Fruit fly (Drosophila melanogaster): ENCODE results near the gene rho.

The rho gene

dm6 chr3L:1478998-1479680 lies 15.5 kb downstream of the rho start (continued):
- TF ChIP-seq CG9797 (GFP tag; optimal IDR thresholded peaks at IDR 0.05) (no peak), Scr (GFP tag; IDR thresholded peaks at IDR 0.05; ENCODE audit: partially characterized antibody) (no peak), CG14667 (GFP tag; IDR thresholded peaks at IDR 0.05) (peak; percentile 70), tup (GFP tag; optimal IDR thresholded peaks at IDR 0.05) (peak; percentile 53), Ets97D (GFP tag; optimal IDR thresholded peaks at IDR 0.05) (no peak), usp (GFP tag; optimal IDR thresholded peaks at IDR 0.05) (no peak), pnt (GFP tag; optimal IDR thresholded peaks at IDR 0.05) (peak; percentile 56), CG30431 (GFP tag; optimal IDR thresholded peaks at IDR 0.05) (peak; percentile 83), zf30C (GFP tag; optimal IDR thresholded peaks at IDR 0.05) (no peak), Dad (GFP tag; optimal IDR thresholded peaks at IDR 0.05) (peak; percentile 30), zen (tag; optimal IDR thresholded peaks at IDR 0.05) (peak; percentile 98), CG30020 (tag; optimal IDR thresholded peaks at IDR 0.05) (no peak), CG7556 (GFP tag; optimal IDR thresholded peaks at IDR 0.05) (peak; percentile 52), CG7745 (tag; optimal IDR thresholded peaks at IDR 0.05) (no peak), ems (GFP tag; optimal IDR thresholded peaks at IDR 0.05) (no peak), chn (GFP tag; optimal IDR thresholded peaks at IDR 0.05) (peak; percentile 72), CG17328 (GFP tag; IDR thresholded peaks at IDR 0.05) (peak; percentile 89), Fer1 (GFP tag; optimal IDR thresholded peaks at IDR 0.05) (no peak), stc (GFP tag; IDR thresholded peaks at IDR 0.05) (peak; percentile 47; the same call in 1 of the 2 replicates), kay (GFP tag; optimal IDR thresholded peaks at IDR 0.05) (peak; percentile 15), chif (GFP tag; optimal IDR thresholded peaks at IDR 0.05) (peak; percentile 54 to 88), CG8924 (tag; optimal IDR thresholded peaks at IDR 0.05) (peak; percentile 85), sens (GFP tag) (peak; percentile 89), psq (GFP tag; optimal IDR thresholded peaks at IDR 0.05) (no peak), tgo (GFP tag; IDR thresholded peaks at IDR 0.05) (peak; percentile 59), CG15269 (tag; optimal IDR thresholded peaks at IDR 0.05) (peak; percentile 25), CG10654 (GFP tag; optimal IDR thresholded peaks at IDR 0.05) (no peak), Drgx (GFP tag; IDR thresholded peaks at IDR 0.05) (peak; percentile 42; the same call in 1 of the 2 replicates), CG10431 (GFP tag; optimal IDR thresholded peaks at IDR 0.05) (no peak), slou (GFP tag; optimal IDR thresholded peaks at IDR 0.05) (no peak), CG17612 (GFP tag; IDR thresholded peaks at IDR 0.05) (no peak), crp (GFP tag; optimal IDR thresholded peaks at IDR 0.05) (no peak), Nf-YC (tag; optimal IDR thresholded peaks at IDR 0.05) (no peak), CG32767 (GFP tag; IDR thresholded peaks at IDR 0.05) (0 out of 2 replicates have a peak, but pooled peaks have one; percentile 45), CG4404 (GFP tag; IDR thresholded peaks at IDR 0.05) (peak; percentile 95), CG3995 (GFP tag; optimal IDR thresholded peaks at IDR 0.05) (no peak), row (GFP tag; IDR thresholded peaks at IDR 0.05) (peak; percentile 75), nau (GFP tag; optimal IDR thresholded peaks at IDR 0.05) (no peak), CG13775 (GFP tag; optimal IDR thresholded peaks at IDR 0.05) (peak; percentile 79), CG6689 (GFP tag; IDR thresholded peaks at IDR 0.05) (peak; percentile 77), lmd (GFP tag; IDR thresholded peaks at IDR 0.05) (peak; percentile 62), Atf-2 (GFP tag; optimal IDR thresholded peaks at IDR 0.05) (peak; percentile 53), pan (optimal IDR thresholded peaks at IDR 0.05) (peak in 1 of 2 experiments; percentile 7), pan (GFP tag; optimal IDR thresholded peaks at IDR 0.05 in 1 of 2, IDR thresholded peaks at IDR 0.05 in 1 of 2) (peak in 1 of 2 experiments; percentile 72), Fer3 (tag; optimal IDR thresholded peaks at IDR 0.05) (no peak), sug (tag; optimal IDR thresholded peaks at IDR 0.05) (no peak), CG14710 (tag; optimal IDR thresholded peaks at IDR 0.05) (peak; percentile 64), Antp (GFP tag; optimal IDR thresholded peaks at IDR 0.05) (peak; percentile 21), CG7928 (GFP tag; optimal IDR thresholded peaks at IDR 0.05) (no peak), btn (GFP tag; optimal IDR thresholded peaks at IDR 0.05) (peak; percentile 4), CG12391 (tag; optimal IDR thresholded peaks at IDR 0.05) (peak; percentile 70)
